Worm (Caenorhabditis elegans): ENCODE results near the gene T21C9.6.

DNA sequence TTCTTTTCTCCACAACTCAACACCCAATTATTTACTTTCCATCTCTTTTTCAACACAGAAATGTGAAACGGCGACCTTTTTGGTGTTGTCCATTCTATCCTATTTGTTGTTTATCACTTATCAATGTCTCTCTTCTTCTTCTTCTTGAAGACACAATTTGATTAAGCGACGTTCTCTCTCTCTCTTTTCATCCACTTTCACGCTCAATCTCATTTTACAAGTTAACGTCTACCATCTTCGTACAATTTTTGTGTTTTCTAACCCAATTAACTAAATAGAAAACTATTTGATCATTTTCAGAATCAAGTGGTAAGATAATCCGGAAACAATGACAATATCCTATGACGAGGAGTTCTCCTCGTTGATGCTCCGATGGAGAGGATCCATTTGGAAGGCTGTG is 24.0 kb upstream of the T21C9.6 start, which contains the start of gene best-14:
- TF ChIP-seq tbx-37 (GFP tag; conservative IDR thresholded peaks at IDR 0.05) = no peak
- no peak for TF ChIP-seq hmg-4 (GFP tag; optimal IDR thresholded peaks at IDR 0.05)
- no peak for TF ChIP-seq aly-1 (tag; optimal IDR thresholded peaks at IDR 0.05)
- no peak for TF ChIP-seq ama-1 (optimal IDR thresholded peaks at IDR 0.05)

Measured in whole organism, early embryonic.